Worm (Caenorhabditis elegans) whole organism, L4 larva: Measurements from ENCODE around the gene klp-6.

Experiments
- F37D6.2 ChIP-seq: sonication (generic microtip); optimal IDR thresholded peaks from 2 replicates; lab custom pipeline; 2016; ENCODE audit warnings: mild to moderate bottlenecking, missing genetic modification characterization, missing compliant biosample characterization
- F49E8.2 ChIP-seq: sonication (generic microtip); optimal IDR thresholded peaks from 2 replicates; lab custom pipeline; 2016; ENCODE audit warnings: missing compliant biosample characterization, mild to moderate bottlenecking, missing genetic modification characterization, borderline replicate concordance
- T20F7.1 ChIP-seq: fragments of 200-800 bp; sonication (Bioruptor generic); optimal IDR thresholded peaks from 2 replicates; lab custom pipeline; 2018; ENCODE audit warnings: mild to moderate bottlenecking, missing genetic modification characterization, missing compliant biosample characterization
- Y48G9A.11 ChIP-seq: fragments of 200-800 bp; sonication (Bioruptor generic); IDR thresholded peaks from 2 replicates; pipeline ENCODE4 v1.3.6; 2022; ENCODE audit warnings: missing genetic modification reagents, missing genetic modification characterization, missing compliant biosample characterization
- Y5F2A.4 ChIP-seq: fragments of 200-800 bp; sonication (Bioruptor generic); optimal IDR thresholded peaks from 2 replicates; lab custom pipeline; 2018; ENCODE audit warnings: mild to moderate bottlenecking, missing genetic modification characterization, missing compliant biosample characterization
- ZK337.2 ChIP-seq: fragments of 200-800 bp; sonication (Bioruptor generic); IDR thresholded peaks from 2 replicates; pipeline ENCODE4 v1.3.6; 2022; ENCODE audit warnings: missing genetic modification reagents, missing genetic modification characterization, missing compliant biosample characterization
- aha-1 ChIP-seq: fragments of 150-350 bp; peaks from one replicate; lab custom pipeline; 2014; ENCODE audit warnings: missing biosample characterization, missing genetic modification characterization
- ceh-32 ChIP-seq: sonication (generic microtip); optimal IDR thresholded peaks from 2 replicates; lab custom pipeline; 2016; ENCODE audit warnings: mild to moderate bottlenecking, missing genetic modification characterization, missing compliant biosample characterization; ENCODE audit not compliant: poor library complexity
- ceh-44 ChIP-seq: fragments of 200-800 bp; sonication (Bioruptor generic); IDR thresholded peaks from 2 replicates; pipeline ENCODE4 v1.3.6; 2022; ENCODE audit warnings: missing genetic modification reagents, missing genetic modification characterization, missing compliant biosample characterization
- ces-1 ChIP-seq: fragments of 150-350 bp; sonication (generic microtip); optimal IDR thresholded peaks from 4 replicates; lab custom pipeline; 2014; ENCODE audit warnings: missing biosample characterization, missing genetic modification reagents, missing genetic modification characterization
- ctbp-1 ChIP-seq: fragments of 200-800 bp; sonication (Bioruptor generic); IDR thresholded peaks from 2 replicates; pipeline ENCODE4 v1.3.6; 2022; ENCODE audit warnings: missing genetic modification reagents, missing genetic modification characterization, missing compliant biosample characterization
- daf-8 ChIP-seq: fragments of 200-800 bp; sonication (Bioruptor generic); IDR thresholded peaks from 2 replicates; pipeline ENCODE4 v1.3.6; 2022; ENCODE audit warnings: missing genetic modification characterization, missing compliant biosample characterization
- dmd-6 ChIP-seq: fragments of 200-800 bp; sonication (Bioruptor generic); IDR thresholded peaks from 2 replicates; pipeline ENCODE4 v1.3.6; 2022; ENCODE audit warnings: missing genetic modification reagents, missing genetic modification characterization, missing compliant biosample characterization
- dmd-9 ChIP-seq: fragments of 200-800 bp; sonication (Bioruptor generic); IDR thresholded peaks from 2 replicates; pipeline ENCODE4 v1.3.6; 2022; ENCODE audit warnings: missing genetic modification reagents, missing genetic modification characterization, missing compliant biosample characterization
- dpl-1 ChIP-seq: fragments of 150-350 bp; optimal IDR thresholded peaks from 2 replicates; lab custom pipeline; 2014; ENCODE audit warnings: missing biosample characterization, missing genetic modification reagents, missing genetic modification characterization
- duxl-1 ChIP-seq: sonication (generic microtip); optimal IDR thresholded peaks from 2 replicates; lab custom pipeline; 2016; ENCODE audit warnings: mild to moderate bottlenecking, missing genetic modification characterization, moderate library complexity, missing compliant biosample characterization; ENCODE audit not compliant: poor library complexity
- fkh-10 ChIP-seq: fragments of 150-350 bp; optimal IDR thresholded peaks from 2 replicates; lab custom pipeline; 2014; ENCODE audit warnings: missing biosample characterization, missing genetic modification reagents, missing genetic modification characterization
- hif-1 ChIP-seq, 2 experiments: sonication (generic microtip); optimal IDR thresholded peaks; 2 replicates each; lab custom pipeline; 2016 to 2017; ENCODE audit warnings: missing compliant biosample characterization in 2 of 2, missing genetic modification characterization in 2 of 2, missing genetic modification reagents in 2 of 2, missing genotype in 2 of 2, mild to moderate bottlenecking in 1 of 2
- hlh-30 ChIP-seq: sonication (generic microtip); optimal IDR thresholded peaks from 2 replicates; lab custom pipeline; 2017; ENCODE audit warnings: antibody characterized with exemption, mild to moderate bottlenecking, missing genetic modification characterization, missing compliant biosample characterization; ENCODE audit not compliant: insufficient read depth
- lin-1 ChIP-seq: fragments of 200-800 bp; sonication (Bioruptor generic); IDR thresholded peaks from 2 replicates; pipeline ENCODE4 v1.3.6; 2022; ENCODE audit warnings: missing genetic modification reagents, missing genetic modification characterization, missing compliant biosample characterization
- lin-13 ChIP-seq: fragments of 150-350 bp; optimal IDR thresholded peaks from 2 replicates; lab custom pipeline; 2014; ENCODE audit warnings: missing biosample characterization, missing genetic modification reagents, missing genetic modification characterization
- lin-39 ChIP-seq: fragments of 150-350 bp; optimal IDR thresholded peaks from 2 replicates; lab custom pipeline; 2014; ENCODE audit warnings: missing biosample characterization, missing genetic modification reagents, missing genetic modification characterization
- madf-5 ChIP-seq, 2 experiments: fragments of 200-800 bp; sonication (Bioruptor generic); IDR thresholded peaks; 2 replicates each; pipeline ENCODE4 v1.3.6; 2022; ENCODE audit warnings: missing compliant biosample characterization in 2 of 2, missing genetic modification characterization in 2 of 2
- madf-9 ChIP-seq: fragments of 200-800 bp; sonication (Bioruptor generic); conservative IDR thresholded peaks from 2 replicates; pipeline ENCODE4 v1.3.6; 2022; ENCODE audit warnings: missing genetic modification reagents, missing genetic modification characterization, missing compliant biosample characterization
- mdl-1 ChIP-seq, 2 experiments: fragments of 150-350 bp in 1 of 2; sonication (generic microtip) in 1 of 2; optimal IDR thresholded peaks; 2 replicates each; lab custom pipeline; 2014 to 2017; ENCODE audit warnings: missing biosample characterization in 2 of 2, missing genetic modification characterization in 2 of 2
- mes-2 ChIP-seq: sonication (generic microtip); optimal IDR thresholded peaks from 2 replicates; lab custom pipeline; 2016; ENCODE audit warnings: missing genotype, mild to moderate bottlenecking, missing genetic modification characterization, missing compliant biosample characterization; ENCODE audit not compliant: poor library complexity, severe bottlenecking
- mxl-2 ChIP-seq: fragments of 200-800 bp; sonication (Bioruptor generic); conservative IDR thresholded peaks from 2 replicates; pipeline ENCODE4 v1.3.6; 2022; ENCODE audit warnings: missing genetic modification reagents, missing genetic modification characterization, missing compliant biosample characterization
- nhr-102 ChIP-seq: sonication (generic microtip); optimal IDR thresholded peaks from 2 replicates; lab custom pipeline; 2016; ENCODE audit warnings: mild to moderate bottlenecking, missing genetic modification characterization, moderate library complexity, missing compliant biosample characterization
- nhr-237 ChIP-seq: sonication (generic microtip); optimal IDR thresholded peaks from 2 replicates; lab custom pipeline; 2017; ENCODE audit warnings: missing biosample characterization, missing genetic modification characterization
- nhr-25 ChIP-seq: sonication (generic microtip); optimal IDR thresholded peaks from 2 replicates; lab custom pipeline; 2017; ENCODE audit warnings: missing genetic modification characterization, mild to moderate bottlenecking, missing compliant biosample characterization, antibody characterized with exemption, moderate library complexity, borderline replicate concordance; ENCODE audit not compliant: insufficient read depth
- nhr-48 ChIP-seq: sonication (generic microtip); optimal IDR thresholded peaks from 2 replicates; lab custom pipeline; 2016; ENCODE audit warnings: mild to moderate bottlenecking, missing genetic modification characterization, missing compliant biosample characterization
- nhr-6 ChIP-seq: fragments of 150-350 bp; optimal IDR thresholded peaks from 2 replicates; lab custom pipeline; 2014; ENCODE audit warnings: missing biosample characterization, missing genetic modification characterization
- php-3 ChIP-seq: fragments of 200-800 bp; sonication (Bioruptor generic); IDR thresholded peaks from 2 replicates; pipeline ENCODE4 v1.3.6; 2022; ENCODE audit warnings: missing genetic modification reagents, missing genetic modification characterization, missing compliant biosample characterization
- rbr-2 ChIP-seq: sonication (generic microtip); optimal IDR thresholded peaks from 2 replicates; lab custom pipeline; 2016; ENCODE audit warnings: missing genotype, missing genetic modification characterization, missing compliant biosample characterization
- saeg-2 ChIP-seq: fragments of 200-800 bp; sonication (Bioruptor generic); IDR thresholded peaks from 2 replicates; pipeline ENCODE4 v1.3.6; 2022; ENCODE audit warnings: missing genetic modification reagents, missing genetic modification characterization, missing compliant biosample characterization
- snpc-1.2 ChIP-seq: fragments of 200-800 bp; sonication (Bioruptor generic); IDR thresholded peaks from 2 replicates; pipeline ENCODE4 v1.3.6; 2022; ENCODE audit warnings: missing genetic modification reagents, missing genetic modification characterization, missing compliant biosample characterization
- spr-3 ChIP-seq: fragments of 200-800 bp; sonication (Bioruptor generic); optimal IDR thresholded peaks from 2 replicates; lab custom pipeline; 2018; ENCODE audit warnings: mild to moderate bottlenecking, missing genetic modification characterization, missing compliant biosample characterization
- tag-97 ChIP-seq: fragments of 200-800 bp; sonication (Bioruptor generic); IDR thresholded peaks from 2 replicates; pipeline ENCODE4 v1.3.6; 2022; ENCODE audit warnings: missing genetic modification characterization, missing compliant biosample characterization
- unc-130 ChIP-seq: sonication (generic microtip); optimal IDR thresholded peaks from 2 replicates; lab custom pipeline; 2016; ENCODE audit warnings: missing genetic modification reagents, missing genetic modification characterization, missing compliant biosample characterization
- unc-62 ChIP-seq, 3 experiments: fragments of 150-350 bp in 1 of 3; sonication (generic microtip); optimal IDR thresholded peaks in 2 of 3; peaks in 1 of 3; 1 replicate in 1 of 3; 2 replicates in 2 of 3; lab custom pipeline; 2014 to 2017; ENCODE audit warnings: missing biosample characterization in 3 of 3, missing genetic modification characterization in 3 of 3, missing genetic modification reagents in 3 of 3, missing genotype in 1 of 3
- vab-7 ChIP-seq: fragments of 200-800 bp; sonication (Bioruptor generic); IDR thresholded peaks from 2 replicates; pipeline ENCODE4 v1.3.6; 2022; ENCODE audit warnings: missing genetic modification reagents, missing genetic modification characterization, missing compliant biosample characterization
- zfp-3 ChIP-seq: fragments of 200-800 bp; sonication (Bioruptor generic); conservative IDR thresholded peaks from 2 replicates; pipeline ENCODE4 v1.3.6; 2022; ENCODE audit warnings: missing genetic modification reagents, missing genetic modification characterization, missing compliant biosample characterization
- ztf-7 ChIP-seq: fragments of 150-350 bp; optimal IDR thresholded peaks from 2 replicates; lab custom pipeline; 2014; ENCODE audit warnings: missing biosample characterization, missing genetic modification characterization

The klp-6 gene

DNA sequence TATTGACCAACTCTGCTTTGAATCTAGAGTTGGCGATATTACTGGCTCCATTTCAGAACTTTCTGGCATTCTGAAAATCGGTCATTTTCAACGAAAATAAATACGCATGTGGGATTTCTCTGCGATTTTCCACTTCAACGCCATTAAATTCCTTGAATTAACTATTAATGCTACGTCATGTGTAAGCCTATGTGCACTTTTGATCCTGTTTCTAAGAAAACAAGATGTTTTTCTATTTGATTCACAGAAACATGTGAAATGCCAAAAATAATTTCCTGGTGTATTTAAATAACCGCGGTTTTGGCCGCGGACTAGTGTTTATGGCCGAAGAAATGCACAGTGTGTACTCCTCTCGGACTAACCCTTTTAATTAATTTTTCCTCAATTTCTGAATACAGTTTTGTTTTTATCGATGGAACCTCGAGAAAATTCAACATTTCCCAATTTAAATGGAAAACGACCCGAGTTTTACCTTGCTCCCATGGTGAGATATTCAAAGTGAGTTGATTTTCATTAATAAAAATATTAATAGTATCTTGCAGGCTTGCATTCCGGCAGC is 38.0 kb downstream of the klp-6 start, which contains the start of the genes C45G9.11 and C45G9.2:
TSS of gene C45G9.11 (minus strand) at position 51 of the 559 bp plus-strand sequence.
TSS of gene C45G9.2 (plus strand) at position 392 of the 559 bp plus-strand sequence.
- TF ChIP-seq mes-2 (tag; lab: Kevin White, UChicago) (peak; percentile 99), nhr-237 (tag; lab: Kevin White, UChicago) (no peak), dmd-9 (peak; percentile 84), daf-8 (GFP tag; lab: Robert Waterston, UW) (no peak), ces-1 (GFP tag; lab: Kevin White, UChicago) (no peak), dmd-6 (GFP tag; lab: Robert Waterston, UW) (peak; percentile 54; the same call in 1 of the 2 replicates), aha-1 (tag; lab: Kevin White, UChicago) (no peak), php-3 (GFP tag; lab: Robert Waterston, UW) (no peak), duxl-1 (tag; lab: Kevin White, UChicago) (peak; percentile 35), T20F7.1 (peak; percentile 44), madf-5 (GFP tag; IDR thresholded peaks at IDR 0.05; lab: Robert Waterston, UW) (no peak), zfp-3 (GFP tag; lab: Robert Waterston, UW) (0 out of 2 replicates have a peak, but pooled peaks have one; percentile 13), ctbp-1 (GFP tag; lab: Robert Waterston, UW) (0 out of 2 replicates have a peak, but pooled peaks have one; percentile 12), spr-3 (GFP tag; lab: Kevin White, UChicago) (no peak), unc-62 (GFP tag; optimal IDR thresholded peaks at IDR 0.05 in 1 of 2; lab: Kevin White, UChicago) (no peak), unc-62 (tag; optimal IDR thresholded peaks at IDR 0.05; lab: Kevin White, UChicago) (no peak), ztf-7 (peak; percentile 24), nhr-48 (tag; lab: Kevin White, UChicago) (no peak), mxl-2 (GFP tag; lab: Robert Waterston, UW) (no peak), Y48G9A.11 (GFP tag; lab: Robert Waterston, UW) (peak; percentile 52), ceh-32 (tag; lab: Kevin White, UChicago) (no peak), lin-13 (GFP tag; lab: Kevin White, UChicago) (peak; percentile 18), Y5F2A.4 (GFP tag; lab: Kevin White, UChicago) (no peak), lin-39 (tag; lab: Kevin White, UChicago) (no peak), rbr-2 (tag; lab: Kevin White, UChicago) (peak; percentile 49), ceh-44 (GFP tag; lab: Robert Waterston, UW) (peak; percentile 70; the same call in 1 of the 2 replicates), saeg-2 (GFP tag; lab: Robert Waterston, UW) (no peak), nhr-6 (peak; percentile 46), hif-1 (tag; optimal IDR thresholded peaks at IDR 0.05; lab: Kevin White, UChicago) (peak in 1 of 2 experiments; percentile 84), mdl-1 (tag; optimal IDR thresholded peaks at IDR 0.05; lab: Kevin White, UChicago) (no peak), F37D6.2 (peak; percentile 41), tag-97 (no peak), ZK337.2 (GFP tag; lab: Robert Waterston, UW) (peak; percentile 89), nhr-25 (tag; lab: Kevin White, UChicago) (no peak), dpl-1 (GFP tag; lab: Kevin White, UChicago) (peak; percentile 94), unc-130 (GFP tag; lab: Kevin White, UChicago) (peak; percentile 78)

DNA sequence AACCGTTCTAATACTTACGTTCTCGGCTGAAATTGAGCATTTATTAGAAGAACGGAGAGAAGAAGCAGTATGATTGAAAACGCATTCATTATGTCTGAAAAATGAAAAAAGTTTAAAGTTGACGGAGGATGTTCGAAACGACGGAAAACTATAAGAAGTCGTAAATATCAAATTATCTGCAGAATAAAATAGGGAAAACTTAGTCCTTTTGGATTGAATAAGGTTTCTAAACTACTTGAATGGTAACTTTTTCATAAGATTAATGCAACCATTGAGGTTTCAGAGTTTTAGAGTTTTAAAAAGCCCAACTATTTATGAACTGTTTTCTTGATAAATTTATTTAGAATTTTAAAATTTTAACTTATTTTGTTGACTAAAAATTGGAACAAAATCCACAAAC is 40.8 kb downstream of the klp-6 start, which contains the start of gene C45G9.12:
TSS of gene C45G9.12 (minus strand) at position 101 of the 400 bp plus-strand sequence.
- TF ChIP-seq hlh-30, result no peak
- TF ChIP-seq F49E8.2 (tag; lab: Kevin White, UChicago), result no peak
- TF ChIP-seq dpl-1 (GFP tag; lab: Kevin White, UChicago), result no peak
- no peak for TF ChIP-seq fkh-10 (GFP tag; lab: Kevin White, UChicago)
- no peak for TF ChIP-seq nhr-102 (tag; lab: Kevin White, UChicago)
- TF ChIP-seq hif-1 (tag; optimal IDR thresholded peaks at IDR 0.05; lab: Kevin White, UChicago), result no peak
- no peak for TF ChIP-seq lin-1 (GFP tag; lab: Robert Waterston, UW)
- TF ChIP-seq snpc-1.2 (GFP tag; lab: Robert Waterston, UW), result no peak
- no peak for TF ChIP-seq vab-7
- TF ChIP-seq madf-9 (GFP tag; lab: Robert Waterston, UW), result no peak
- no peak for TF ChIP-seq ceh-32 (tag; lab: Kevin White, UChicago)
